Worm (Caenorhabditis elegans) whole organism, L1 larva: ENCODE data around the gene pqn-54.

Experiments
- C16A3.4 ChIP-seq: fragments of 150-350 bp; optimal IDR thresholded peaks from 2 replicates; lab custom pipeline; 2014; ENCODE audit warnings: missing biosample characterization, missing genetic modification characterization
- C34B4.2 ChIP-seq: sonication (generic microtip); optimal IDR thresholded peaks from 2 replicates; lab custom pipeline; 2017; ENCODE audit warnings: mild to moderate bottlenecking, missing genetic modification characterization, missing compliant biosample characterization
- alr-1 ChIP-seq: fragments of 200-800 bp; sonication (Bioruptor generic); optimal IDR thresholded peaks from 2 replicates; lab custom pipeline; 2018; ENCODE audit warnings: borderline replicate concordance, mild to moderate bottlenecking, missing genetic modification characterization, missing compliant biosample characterization
- blmp-1 ChIP-seq: fragments of 150-350 bp; optimal IDR thresholded peaks from 2 replicates; lab custom pipeline; 2014; ENCODE audit warnings: missing biosample characterization, missing genetic modification characterization
- ceh-90 ChIP-seq: sonication (generic microtip); optimal IDR thresholded peaks from 2 replicates; lab custom pipeline; 2016; ENCODE audit warnings: missing genetic modification characterization, missing compliant biosample characterization
- ces-1 ChIP-seq: fragments of 150-350 bp; optimal IDR thresholded peaks from 2 replicates; lab custom pipeline; 2014; ENCODE audit warnings: missing biosample characterization, missing genetic modification reagents, missing genetic modification characterization
- efl-1 ChIP-seq, 4 experiments: fragments of 150-350 bp; optimal IDR thresholded peaks in 3 of 4; peaks in 1 of 4; 1 replicate in 1 of 4; 2 replicates in 3 of 4; lab custom pipeline; 2014; ENCODE audit warnings: missing biosample characterization in 2 of 4, missing genetic modification characterization in 2 of 4, missing genetic modification reagents in 2 of 4
- elt-2 ChIP-seq: sonication (generic microtip); optimal IDR thresholded peaks from 2 replicates; lab custom pipeline; 2016; ENCODE audit warnings: missing genetic modification characterization, mild to moderate bottlenecking, inconsistent platforms, missing compliant biosample characterization, missing genetic modification reagents
- fkh-10 ChIP-seq: sonication (generic microtip); optimal IDR thresholded peaks from 2 replicates; lab custom pipeline; 2017; ENCODE audit warnings: missing biosample characterization, missing genetic modification reagents, missing genetic modification characterization
- hlh-4 ChIP-seq: sonication (generic microtip); optimal IDR thresholded peaks from 2 replicates; lab custom pipeline; 2016; ENCODE audit warnings: mild to moderate bottlenecking, missing genetic modification characterization, missing compliant biosample characterization
- irx-1 ChIP-seq: sonication (generic microtip); optimal IDR thresholded peaks from 2 replicates; lab custom pipeline; 2016; ENCODE audit warnings: missing genetic modification characterization, missing compliant biosample characterization
- isw-1 ChIP-seq: fragments of 200-800 bp; sonication (Bioruptor generic); IDR thresholded peaks from 2 replicates; pipeline ENCODE4 v1.3.6; 2022; ENCODE audit warnings: missing genetic modification characterization, missing compliant biosample characterization
- jun-1 ChIP-seq: fragments of 150-350 bp; optimal IDR thresholded peaks from 2 replicates; lab custom pipeline; 2014; ENCODE audit warnings: missing biosample characterization, missing genetic modification reagents, missing genetic modification characterization
- lin-13 ChIP-seq: fragments of 150-350 bp; optimal IDR thresholded peaks from 2 replicates; lab custom pipeline; 2014; ENCODE audit warnings: missing biosample characterization, missing genetic modification reagents, missing genetic modification characterization
- lin-35 ChIP-seq, 2 experiments: fragments of 150-350 bp; optimal IDR thresholded peaks; 2 replicates each; lab custom pipeline; 2014; ENCODE audit warnings: missing biosample characterization in 2 of 2, missing genetic modification characterization in 2 of 2, missing genetic modification reagents in 2 of 2
- lsy-2 ChIP-seq, 2 experiments: fragments of 150-350 bp; optimal IDR thresholded peaks; 2 replicates each; lab custom pipeline; 2014; ENCODE audit warnings: missing biosample characterization in 2 of 2, missing genetic modification characterization in 2 of 2
- mab-9 ChIP-seq: fragments of 200-800 bp; sonication (Bioruptor generic); IDR thresholded peaks from 2 replicates; pipeline ENCODE4 v1.3.6; 2022; ENCODE audit warnings: missing genetic modification reagents, missing genetic modification characterization, missing compliant biosample characterization
- nhr-20 ChIP-seq: sonication (generic microtip); optimal IDR thresholded peaks from 2 replicates; lab custom pipeline; 2016; ENCODE audit warnings: mild to moderate bottlenecking, missing genetic modification characterization, missing compliant biosample characterization
- nhr-47 ChIP-seq: sonication (generic microtip); optimal IDR thresholded peaks from 2 replicates; lab custom pipeline; 2016; ENCODE audit warnings: mild to moderate bottlenecking, missing genetic modification characterization, moderate library complexity, missing compliant biosample characterization
- nhr-84 ChIP-seq: sonication (generic microtip); optimal IDR thresholded peaks from 2 replicates; lab custom pipeline; 2017; ENCODE audit warnings: missing biosample characterization, missing genetic modification characterization
- nhr-85 ChIP-seq: sonication (generic microtip); peaks from one replicate; lab custom pipeline; 2016; ENCODE audit warnings: missing genetic modification characterization, inconsistent platforms, missing compliant biosample characterization
- pag-3 ChIP-seq: sonication (generic microtip); optimal IDR thresholded peaks from 2 replicates; lab custom pipeline; 2017; ENCODE audit warnings: missing genetic modification characterization, mild to moderate bottlenecking, missing compliant biosample characterization, antibody characterized with exemption, borderline replicate concordance; ENCODE audit not compliant: insufficient read depth
- pqm-1 ChIP-seq: sonication (generic microtip); optimal IDR thresholded peaks from 3 replicates; lab custom pipeline; 2017; ENCODE audit warnings: missing biosample characterization, missing genetic modification characterization
- rnt-1 ChIP-seq: sonication (generic microtip); optimal IDR thresholded peaks from 2 replicates; lab custom pipeline; 2016; ENCODE audit warnings: mild to moderate bottlenecking, missing genetic modification characterization, moderate library complexity, missing compliant biosample characterization
- skn-1 ChIP-seq: fragments of 150-350 bp; optimal IDR thresholded peaks from 2 replicates; lab custom pipeline; 2014; ENCODE audit warnings: missing biosample characterization, missing genetic modification characterization
- snpc-4 ChIP-seq: fragments of 150-350 bp; optimal IDR thresholded peaks from 2 replicates; lab custom pipeline; 2014; ENCODE audit warnings: missing biosample characterization, missing genetic modification characterization
- sup-37 ChIP-seq: fragments of 200-800 bp; sonication (Bioruptor generic); optimal IDR thresholded peaks from 2 replicates; lab custom pipeline; 2018; ENCODE audit warnings: mild to moderate bottlenecking, missing genetic modification characterization, missing compliant biosample characterization
- unc-86 ChIP-seq: sonication (generic microtip); optimal IDR thresholded peaks from 2 replicates; lab custom pipeline; 2016; ENCODE audit warnings: missing genetic modification characterization, missing compliant biosample characterization
- ztf-4 ChIP-seq: fragments of 150-350 bp; optimal IDR thresholded peaks from 2 replicates; lab custom pipeline; 2014; ENCODE audit warnings: missing biosample characterization, missing genetic modification characterization

The pqn-54 gene

ce11 chrV:1450160-1450559 lies 14.6 kb upstream of the pqn-54 start, which contains the start of gene cnc-2:
TSS of gene cnc-2 (minus strand) at chrV:1450183.
- TF ChIP-seq blmp-1 (tag; lab: Kevin White, UChicago) (peak; percentile 9), ces-1 (no peak), pag-3 (tag; lab: Kevin White, UChicago) (no peak), nhr-47 (tag; lab: Kevin White, UChicago) (no peak), efl-1 (optimal IDR thresholded peaks at IDR 0.05; lab: Kevin White, UChicago) (no peak), efl-1 (GFP tag; optimal IDR thresholded peaks at IDR 0.05 in 1 of 2; lab: Kevin White, UChicago) (no peak), nhr-85 (tag; lab: Kevin White, UChicago) (peak; percentile 70)

ce11 chrV:1451334-1451733 lies 13.5 kb upstream of the pqn-54 start, which contains the start of gene srj-23:
TSS of gene srj-23 (plus strand) at chrV:1451634.
- TF ChIP-seq nhr-84 (tag; lab: Kevin White, UChicago), result no peak
- TF ChIP-seq mab-9, result 0 out of 2 replicates have a peak, but pooled peaks have one; percentile 16

- no peak for TF ChIP-seq irx-1
- TF ChIP-seq isw-1 (GFP tag; lab: Robert Waterston, UW), result no peak
- no peak for TF ChIP-seq fkh-10
- TF ChIP-seq hlh-4 (tag; lab: Kevin White, UChicago), result no peak
- no peak for TF ChIP-seq C34B4.2 (tag; lab: Kevin White, UChicago)
- no peak for TF ChIP-seq sup-37 (GFP tag; lab: Kevin White, UChicago)
- no peak for TF ChIP-seq ztf-4 (tag; lab: Kevin White, UChicago)
- no peak for TF ChIP-seq skn-1
- no peak for TF ChIP-seq pqm-1 (tag; lab: Kevin White, UChicago)
- TF ChIP-seq, all 84 proteins: peak for 0
These were observed 10.0 kb upstream of the pqn-54 start, which contains the start of gene chil-14 for ce11 chrV:1454762-1455161. TSS of gene chil-14 (plus strand) at chrV:1455062.

ce11 chrV:1455280-1455679 lies 9.5 kb upstream of the pqn-54 start:
- TF ChIP-seq snpc-4 (tag; lab: Kevin White, UChicago) (peak; percentile 55), nhr-20 (tag; lab: Kevin White, UChicago) (no peak)

ce11 chrV:1456614-1457013 lies 8.2 kb upstream of the pqn-54 start:
- TF ChIP-seq efl-1 (optimal IDR thresholded peaks at IDR 0.05; lab: Kevin White, UChicago), result no peak
- TF ChIP-seq efl-1 (GFP tag; optimal IDR thresholded peaks at IDR 0.05 in 1 of 2; lab: Kevin White, UChicago), result peak in 1 of 2 experiments; percentile 81
- peak in 1 of 2 experiments; percentile 54 for TF ChIP-seq lsy-2 (tag; optimal IDR thresholded peaks at IDR 0.05; lab: Kevin White, UChicago)
- no peak for TF ChIP-seq C34B4.2 (tag; lab: Kevin White, UChicago)
- TF ChIP-seq lin-35 (GFP tag; optimal IDR thresholded peaks at IDR 0.05; lab: Kevin White, UChicago), result peak in 1 of 2 experiments; percentile 16

- peak; percentile 79 for TF ChIP-seq elt-2 (tag; lab: Kevin White, UChicago)
- no peak for TF ChIP-seq unc-86 (tag; lab: Kevin White, UChicago)
- no peak for TF ChIP-seq lin-13
- no peak for TF ChIP-seq alr-1
- peak; percentile 44 for TF ChIP-seq jun-1
- no peak for TF ChIP-seq rnt-1 (tag; lab: Kevin White, UChicago)
- TF ChIP-seq nhr-20 (tag; lab: Kevin White, UChicago), result peak; percentile 18
- TF ChIP-seq fkh-10, result no peak
- no peak for TF ChIP-seq ceh-90 (tag; lab: Kevin White, UChicago)
- peak in 1 of 2 experiments; percentile 12 for TF ChIP-seq lin-35 (GFP tag; optimal IDR thresholded peaks at IDR 0.05; lab: Kevin White, UChicago)
- TF ChIP-seq efl-1 (optimal IDR thresholded peaks at IDR 0.05; lab: Kevin White, UChicago), result no peak
- TF ChIP-seq efl-1 (GFP tag; optimal IDR thresholded peaks at IDR 0.05 in 1 of 2; lab: Kevin White, UChicago), result peak in 1 of 2 experiments; percentile 91
- no peak for TF ChIP-seq C16A3.4 (tag; lab: Kevin White, UChicago)
These were observed 5.3 kb upstream of the pqn-54 start for ce11 chrV:1459374-1459926.
